Worm (Caenorhabditis elegans) whole organism, L1 larva: ENCODE data around the gene F23D12.11.

Source experiments
- C16A3.4 ChIP-seq: fragments of 150-350 bp; optimal IDR thresholded peaks from 2 replicates; lab custom pipeline; 2014; ENCODE audit warnings: missing biosample characterization, missing genetic modification characterization
- C34B4.2 ChIP-seq: sonication (generic microtip); optimal IDR thresholded peaks from 2 replicates; lab custom pipeline; 2017; ENCODE audit warnings: mild to moderate bottlenecking, missing genetic modification characterization, missing compliant biosample characterization
- F16B12.6 ChIP-seq: fragments of 150-350 bp; optimal IDR thresholded peaks from 2 replicates; lab custom pipeline; 2014; ENCODE audit warnings: missing biosample characterization, missing genetic modification characterization
- Y116A8C.19 ChIP-seq: sonication (generic microtip); optimal IDR thresholded peaks from 2 replicates; lab custom pipeline; 2016; ENCODE audit warnings: missing compliant biosample characterization, missing genetic modification characterization, borderline replicate concordance
- aha-1 ChIP-seq: fragments of 150-350 bp; optimal IDR thresholded peaks from 2 replicates; lab custom pipeline; 2014; ENCODE audit warnings: missing biosample characterization, missing genetic modification characterization
- blmp-1 ChIP-seq: fragments of 150-350 bp; optimal IDR thresholded peaks from 2 replicates; lab custom pipeline; 2014; ENCODE audit warnings: missing biosample characterization, missing genetic modification characterization
- ceh-8 ChIP-seq: fragments of 200-800 bp; sonication (Bioruptor generic); optimal IDR thresholded peaks from 2 replicates; lab custom pipeline; 2018; ENCODE audit warnings: mild to moderate bottlenecking, missing genetic modification characterization, moderate library complexity, missing compliant biosample characterization
- ceh-88 ChIP-seq: fragments of 200-800 bp; sonication (Bioruptor generic); IDR thresholded peaks from 2 replicates; pipeline ENCODE4 v1.3.6; 2022; ENCODE audit warnings: missing genetic modification characterization, missing compliant biosample characterization
- ceh-90 ChIP-seq: sonication (generic microtip); optimal IDR thresholded peaks from 2 replicates; lab custom pipeline; 2016; ENCODE audit warnings: missing genetic modification characterization, missing compliant biosample characterization
- ces-1 ChIP-seq: fragments of 150-350 bp; optimal IDR thresholded peaks from 2 replicates; lab custom pipeline; 2014; ENCODE audit warnings: missing biosample characterization, missing genetic modification reagents, missing genetic modification characterization
- dsc-1 ChIP-seq: sonication (generic microtip); optimal IDR thresholded peaks from 2 replicates; lab custom pipeline; 2016; ENCODE audit warnings: mild to moderate bottlenecking, missing genetic modification characterization, missing compliant biosample characterization
- efl-1 ChIP-seq, 4 experiments: fragments of 150-350 bp; optimal IDR thresholded peaks in 3 of 4; peaks in 1 of 4; 1 replicate in 1 of 4; 2 replicates in 3 of 4; lab custom pipeline; 2014; ENCODE audit warnings: missing biosample characterization in 2 of 4, missing genetic modification characterization in 2 of 4, missing genetic modification reagents in 2 of 4
- elt-3 ChIP-seq, 6 experiments: fragments of 150-350 bp in 1 of 6; sonication (generic microtip); optimal IDR thresholded peaks; 2 replicates each; lab custom pipeline; 2017 to 2018; ENCODE audit warnings: missing biosample characterization in 6 of 6, missing genetic modification characterization in 6 of 6, inconsistent platforms in 1 of 6
- fkh-4 ChIP-seq: sonication (generic microtip); optimal IDR thresholded peaks from 2 replicates; lab custom pipeline; 2016; ENCODE audit warnings: missing compliant biosample characterization, missing genetic modification characterization, borderline replicate concordance
- fos-1 ChIP-seq: fragments of 150-350 bp; optimal IDR thresholded peaks from 2 replicates; lab custom pipeline; 2014; ENCODE audit warnings: missing biosample characterization, missing genetic modification characterization
- grh-1 ChIP-seq: fragments of 200-800 bp; sonication (Bioruptor generic); IDR thresholded peaks from 2 replicates; pipeline ENCODE4 v1.3.6; 2022; ENCODE audit warnings: missing genetic modification reagents, missing genetic modification characterization, missing compliant biosample characterization
- hlh-4 ChIP-seq: sonication (generic microtip); optimal IDR thresholded peaks from 2 replicates; lab custom pipeline; 2016; ENCODE audit warnings: mild to moderate bottlenecking, missing genetic modification characterization, missing compliant biosample characterization
- irx-1 ChIP-seq: sonication (generic microtip); optimal IDR thresholded peaks from 2 replicates; lab custom pipeline; 2016; ENCODE audit warnings: missing genetic modification characterization, missing compliant biosample characterization
- isw-1 ChIP-seq: fragments of 200-800 bp; sonication (Bioruptor generic); IDR thresholded peaks from 2 replicates; pipeline ENCODE4 v1.3.6; 2022; ENCODE audit warnings: missing genetic modification characterization, missing compliant biosample characterization
- lin-14 ChIP-seq: fragments of 200-800 bp; sonication (Bioruptor generic); optimal IDR thresholded peaks from 2 replicates; lab custom pipeline; 2018; ENCODE audit warnings: mild to moderate bottlenecking, missing genetic modification characterization, moderate library complexity, missing compliant biosample characterization
- mab-9 ChIP-seq: fragments of 200-800 bp; sonication (Bioruptor generic); IDR thresholded peaks from 2 replicates; pipeline ENCODE4 v1.3.6; 2022; ENCODE audit warnings: missing genetic modification reagents, missing genetic modification characterization, missing compliant biosample characterization
- nhr-11 ChIP-seq: fragments of 150-350 bp; optimal IDR thresholded peaks from 2 replicates; lab custom pipeline; 2014; ENCODE audit warnings: missing biosample characterization, missing genetic modification characterization
- nhr-12 ChIP-seq: sonication (generic microtip); optimal IDR thresholded peaks from 2 replicates; lab custom pipeline; 2017; ENCODE audit warnings: missing biosample characterization, missing genetic modification characterization
- nhr-20 ChIP-seq: sonication (generic microtip); optimal IDR thresholded peaks from 2 replicates; lab custom pipeline; 2016; ENCODE audit warnings: mild to moderate bottlenecking, missing genetic modification characterization, missing compliant biosample characterization
- nhr-237 ChIP-seq: fragments of 150-350 bp; optimal IDR thresholded peaks from 2 replicates; lab custom pipeline; 2014; ENCODE audit warnings: missing biosample characterization, missing genetic modification characterization
- nhr-77 ChIP-seq: fragments of 150-350 bp; optimal IDR thresholded peaks from 2 replicates; lab custom pipeline; 2014; ENCODE audit warnings: missing biosample characterization, missing genetic modification characterization
- nhr-84 ChIP-seq: sonication (generic microtip); optimal IDR thresholded peaks from 2 replicates; lab custom pipeline; 2017; ENCODE audit warnings: missing biosample characterization, missing genetic modification characterization
- nhr-90 ChIP-seq: sonication (generic microtip); optimal IDR thresholded peaks from 2 replicates; lab custom pipeline; 2016; ENCODE audit warnings: mild to moderate bottlenecking, missing genetic modification characterization, missing compliant biosample characterization; ENCODE audit not compliant: poor library complexity
- snu-23 ChIP-seq: sonication (generic microtip); optimal IDR thresholded peaks from 2 replicates; lab custom pipeline; 2016; ENCODE audit warnings: missing genetic modification characterization, missing compliant biosample characterization
- sptf-1 ChIP-seq: fragments of 150-350 bp; optimal IDR thresholded peaks from 2 replicates; lab custom pipeline; 2014; ENCODE audit warnings: missing biosample characterization, missing genetic modification characterization
- unc-130 ChIP-seq: fragments of 150-350 bp; optimal IDR thresholded peaks from 2 replicates; lab custom pipeline; 2017; ENCODE audit warnings: missing biosample characterization, missing genetic modification characterization, inconsistent platforms
- unc-30 ChIP-seq: sonication (generic microtip); optimal IDR thresholded peaks from 2 replicates; lab custom pipeline; 2017; ENCODE audit warnings: missing biosample characterization, missing genetic modification characterization
- unc-86 ChIP-seq: sonication (generic microtip); optimal IDR thresholded peaks from 2 replicates; lab custom pipeline; 2016; ENCODE audit warnings: missing genetic modification characterization, missing compliant biosample characterization
- unc-98 ChIP-seq: fragments of 200-800 bp; sonication (Bioruptor generic); IDR thresholded peaks from 2 replicates; pipeline ENCODE4 v1.3.6; 2022; ENCODE audit warnings: missing genetic modification characterization, missing compliant biosample characterization
- vab-15 ChIP-seq: sonication (generic microtip); optimal IDR thresholded peaks from 2 replicates; lab custom pipeline; 2017; ENCODE audit warnings: missing genotype, mild to moderate bottlenecking, missing genetic modification characterization, missing compliant biosample characterization
- zag-1 ChIP-seq: fragments of 150-350 bp; optimal IDR thresholded peaks from 2 replicates; lab custom pipeline; 2014; ENCODE audit warnings: missing biosample characterization, missing genetic modification characterization

Gene F23D12.11

DNA sequence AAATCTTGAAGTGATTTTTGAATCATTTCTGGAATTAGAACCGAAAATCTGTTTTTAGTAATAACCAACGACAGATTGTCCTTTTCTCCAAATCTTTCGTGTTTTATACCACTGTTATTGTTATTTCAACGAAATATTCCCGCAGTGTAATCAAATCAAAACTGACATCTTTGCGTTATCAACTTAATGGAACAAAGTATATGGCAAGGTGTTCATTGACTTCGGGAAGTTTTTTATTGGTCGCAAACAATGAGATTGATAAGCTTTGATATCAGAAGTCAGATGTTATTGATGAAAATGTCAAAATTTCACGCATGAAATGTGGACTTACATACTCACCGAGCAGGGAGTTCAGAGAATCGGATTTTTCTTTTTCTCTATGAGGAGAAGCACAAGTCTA lies at the start of gene F23D12.11:
TSS of gene F23D12.11 (minus strand) at position 79 of the 400 bp plus-strand sequence.
- TF ChIP-seq mab-9 = no peak
- TF ChIP-seq isw-1 = no peak
- TF ChIP-seq elt-3 (tag; optimal IDR thresholded peaks at IDR 0.05; lab: Kevin White, UChicago) = peak in 1 of 6 experiments; percentile 71

DNA sequence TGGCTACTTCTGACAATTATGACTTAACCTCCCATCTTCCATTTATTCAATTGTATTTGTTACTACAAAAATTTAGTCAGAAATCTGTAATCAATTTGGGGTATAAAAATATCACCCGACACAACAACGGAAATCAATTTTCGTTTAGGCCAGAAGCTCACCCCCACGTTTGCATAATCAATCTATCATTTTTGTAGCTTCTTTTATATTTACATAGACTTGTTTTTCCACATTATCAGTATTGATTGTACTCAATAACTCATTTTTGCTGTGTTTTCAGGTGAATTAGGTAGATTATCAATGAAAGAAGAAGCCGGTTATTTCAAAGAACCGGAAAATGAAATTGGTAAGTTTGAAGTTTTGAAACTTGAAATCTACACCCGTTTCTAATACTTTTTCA lies 49.2 kb upstream of the F23D12.11 start, which contains the start of gene M163.5:
TSS of gene M163.5 (plus strand) at position 301 of the 400 bp plus-strand sequence.
- no peak for TF ChIP-seq fos-1
- TF ChIP-seq nhr-77 = no peak
- TF ChIP-seq aha-1 (tag; lab: Kevin White, UChicago) = no peak
- TF ChIP-seq grh-1 (GFP tag; lab: Robert Waterston, UW) = no peak
- TF ChIP-seq dsc-1 (tag; lab: Kevin White, UChicago) = no peak
- no peak for TF ChIP-seq unc-130 (tag; lab: Kevin White, UChicago)
- no peak for TF ChIP-seq nhr-237 (tag; lab: Kevin White, UChicago)
- TF ChIP-seq C16A3.4 (tag; lab: Kevin White, UChicago) = no peak
- TF ChIP-seq fkh-4 = no peak
- no peak for TF ChIP-seq nhr-12 (tag; lab: Kevin White, UChicago)
- no peak for TF ChIP-seq vab-15 (tag; lab: Kevin White, UChicago)

DNA sequence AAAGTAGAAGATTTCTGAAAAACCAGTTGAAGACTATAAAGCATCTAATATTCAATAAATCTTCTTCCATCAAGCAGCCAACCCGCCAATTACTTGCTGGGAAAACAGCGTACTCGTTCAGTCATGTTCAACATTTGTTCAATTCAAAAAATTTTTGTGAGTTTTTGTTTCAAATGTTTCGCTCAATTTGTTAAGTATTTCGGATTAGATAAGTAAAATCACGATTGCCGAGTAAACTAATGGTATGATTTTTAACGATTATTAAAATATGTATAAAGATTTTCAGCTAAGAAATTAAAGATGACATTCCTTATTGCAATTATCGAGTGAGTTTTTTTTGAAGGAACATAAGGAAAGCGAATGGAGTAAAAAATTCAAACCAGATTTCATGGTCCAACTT lies 46.1 kb upstream of the F23D12.11 start, which contains the start of gene M163.10:
TSS of gene M163.10 (plus strand) at position 301 of the 400 bp plus-strand sequence.
- no peak for TF ChIP-seq zag-1
- TF ChIP-seq ceh-88 (GFP tag; lab: Robert Waterston, UW) = no peak
- no peak for TF ChIP-seq ceh-90 (tag; lab: Kevin White, UChicago)
- no peak for TF ChIP-seq hlh-4
- no peak for TF ChIP-seq nhr-90 (tag; lab: Kevin White, UChicago)
- no peak for TF ChIP-seq blmp-1
- TF ChIP-seq unc-30 (tag; lab: Kevin White, UChicago) = no peak
- no peak for TF ChIP-seq Y116A8C.19

DNA sequence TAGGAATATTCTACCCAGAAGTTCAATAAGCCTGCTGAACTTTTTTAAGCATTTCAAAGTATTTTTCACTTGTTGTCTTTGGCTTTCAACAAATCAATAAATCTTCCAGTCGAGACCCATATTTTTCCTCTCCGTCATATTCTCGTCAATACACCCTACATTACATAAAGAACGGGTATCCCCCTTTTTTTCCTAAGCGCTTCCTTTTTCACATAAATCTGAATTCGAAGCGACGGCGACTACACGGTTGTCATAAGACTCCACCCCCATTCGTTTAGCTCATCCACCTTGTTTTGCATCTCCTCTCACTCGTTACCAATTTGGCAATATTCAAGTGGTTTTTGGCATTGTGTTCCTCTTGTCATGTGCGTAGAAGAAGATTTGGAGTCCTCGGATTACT lies 44.7 kb upstream of the F23D12.11 start, which contains the start of gene M163.9:
TSS of gene M163.9 (plus strand) at position 301 of the 400 bp plus-strand sequence.
- TF ChIP-seq ceh-90 (tag; lab: Kevin White, UChicago) (no peak), ces-1 (GFP tag; lab: Kevin White, UChicago) (no peak), ceh-8 (no peak), C34B4.2 (no peak), nhr-84 (no peak), nhr-237 (tag; lab: Kevin White, UChicago) (no peak), unc-86 (no peak), sptf-1 (tag; lab: Kevin White, UChicago) (no peak), snu-23 (GFP tag; lab: Kevin White, UChicago) (no peak), F16B12.6 (no peak), Y116A8C.19 (no peak), dsc-1 (tag; lab: Kevin White, UChicago) (no peak), irx-1 (tag; lab: Kevin White, UChicago) (no peak), aha-1 (tag; lab: Kevin White, UChicago) (no peak)
- TF ChIP-seq, all 84 proteins: peak for 0

DNA sequence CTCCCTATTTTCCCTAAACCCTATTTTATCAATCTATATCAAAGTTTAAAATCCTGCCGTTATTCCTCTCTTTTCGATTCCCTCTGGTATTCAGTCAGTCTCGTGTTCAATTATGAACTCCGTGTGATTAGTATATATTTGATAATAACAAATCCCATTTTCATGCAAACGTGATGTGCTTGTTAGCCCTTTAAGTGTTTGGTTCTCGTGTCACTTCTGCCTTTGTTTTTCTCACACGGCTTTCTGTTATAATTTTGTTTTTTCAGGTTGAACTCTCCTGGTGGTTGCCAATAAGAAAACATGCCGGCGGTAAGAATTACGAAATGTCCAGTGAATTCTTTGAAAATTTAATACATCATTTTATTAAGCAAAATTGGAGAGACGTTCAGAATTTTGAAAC lies 42.0 kb upstream of the F23D12.11 start, which contains the start of gene M163.21:
TSS of gene M163.21 (plus strand) at position 301 of the 400 bp plus-strand sequence.
- TF ChIP-seq nhr-77 (no peak), aha-1 (tag; lab: Kevin White, UChicago) (no peak), nhr-20 (no peak), fos-1 (no peak), unc-30 (tag; lab: Kevin White, UChicago) (no peak)

DNA sequence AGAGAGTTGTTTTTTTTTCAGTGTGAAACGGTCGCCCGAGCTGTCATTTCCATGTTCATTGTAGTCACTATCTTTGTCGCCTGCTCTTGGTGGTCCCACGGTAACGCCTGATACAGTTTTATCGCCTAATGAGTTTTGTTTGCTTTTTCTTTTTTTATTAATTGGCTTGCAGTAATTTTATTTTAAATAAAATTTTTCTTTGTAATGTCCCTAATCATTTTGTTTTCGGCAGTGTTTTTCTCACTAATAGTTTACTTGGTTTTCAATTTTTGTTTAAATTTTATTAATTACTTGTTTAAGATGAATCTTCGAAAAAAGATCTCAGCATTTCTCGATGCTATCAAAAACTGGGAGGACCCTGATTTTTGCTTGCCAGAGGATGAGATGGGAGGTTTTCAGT lies 41.0 kb upstream of the F23D12.11 start, which contains the start of gene M163.22:
TSS of gene M163.22 (plus strand) at position 301 of the 400 bp plus-strand sequence.
- TF ChIP-seq nhr-11 (tag; lab: Kevin White, UChicago) (no peak), blmp-1 (no peak), lin-14 (GFP tag; lab: Kevin White, UChicago) (no peak), sptf-1 (tag; lab: Kevin White, UChicago) (no peak), efl-1 (optimal IDR thresholded peaks at IDR 0.05; lab: Kevin White, UChicago) (no peak), efl-1 (GFP tag; optimal IDR thresholded peaks at IDR 0.05 in 1 of 2; lab: Kevin White, UChicago) (peak in 1 of 2 experiments; percentile 68), unc-98 (no peak)
